Worm (Caenorhabditis elegans) whole organism, young adult: ENCODE data around the gene dyf-4.

Experiments used
- B0019.2 ChIP-seq: fragments of 200-800 bp; sonication (Bioruptor generic); conservative IDR thresholded peaks from 2 replicates; pipeline ENCODE4 v1.3.6; 2022; ENCODE audit warnings: missing genetic modification reagents, missing genetic modification characterization, missing compliant biosample characterization
- C17E4.6 ChIP-seq: fragments of 200-800 bp; sonication (Bioruptor generic); IDR thresholded peaks from 2 replicates; pipeline ENCODE4 v1.3.6; 2022; ENCODE audit warnings: missing genetic modification reagents, missing genetic modification characterization, missing compliant biosample characterization
- F10E7.11 ChIP-seq: sonication (generic microtip); optimal IDR thresholded peaks from 2 replicates; lab custom pipeline; 2017; ENCODE audit warnings: mild to moderate bottlenecking, missing genetic modification characterization, moderate library complexity, missing compliant biosample characterization
- F39B2.1 ChIP-seq: fragments of 200-800 bp; sonication (Bioruptor generic); IDR thresholded peaks from 2 replicates; pipeline ENCODE4 v1.3.6; 2022; ENCODE audit warnings: missing genetic modification reagents, missing genetic modification characterization, missing compliant biosample characterization
- F55B11.4 ChIP-seq: sonication (generic microtip); optimal IDR thresholded peaks from 2 replicates; lab custom pipeline; 2016; ENCODE audit warnings: missing compliant biosample characterization, missing genetic modification characterization, borderline replicate concordance; ENCODE audit not compliant: insufficient read depth
- K12H6.12 ChIP-seq: fragments of 200-800 bp; sonication (Bioruptor generic); optimal IDR thresholded peaks from 2 replicates; lab custom pipeline; 2018; ENCODE audit warnings: mild to moderate bottlenecking, missing genetic modification characterization, missing compliant biosample characterization
- T07F8.4 ChIP-seq: sonication (generic microtip); optimal IDR thresholded peaks from 2 replicates; lab custom pipeline; 2016; ENCODE audit warnings: mild to moderate bottlenecking, missing genetic modification characterization, moderate library complexity, missing compliant biosample characterization
- Y53G8AR.9 ChIP-seq: fragments of 200-800 bp; sonication (Bioruptor generic); conservative IDR thresholded peaks from 2 replicates; pipeline ENCODE4 v1.3.6; 2022; ENCODE audit warnings: missing genetic modification reagents, missing genetic modification characterization, missing compliant biosample characterization
- Y95B8A.8 ChIP-seq: fragments of 200-800 bp; sonication (Bioruptor generic); IDR thresholded peaks from 2 replicates; pipeline ENCODE4 v1.3.6; 2022; ENCODE audit warnings: missing genetic modification reagents, missing genetic modification characterization, missing compliant biosample characterization
- ama-1 ChIP-seq, 3 experiments: fragments of 150-350 bp in 1 of 3; sonication (generic microtip) in 2 of 3; optimal IDR thresholded peaks; 2 replicates each; lab custom pipeline; 2014 to 2018; ENCODE audit warnings: missing biosample characterization in 2 of 3, missing genetic modification characterization in 2 of 3, missing genetic modification reagents in 2 of 3
- aptf-2 ChIP-seq: fragments of 200-800 bp; sonication (Bioruptor generic); conservative IDR thresholded peaks from 2 replicates; pipeline ENCODE4 v1.3.6; 2022; ENCODE audit warnings: missing genetic modification reagents, missing genetic modification characterization, missing compliant biosample characterization
- aptf-3 ChIP-seq: fragments of 200-800 bp; sonication (Bioruptor generic); IDR thresholded peaks from 2 replicates; pipeline ENCODE4 v1.3.6; 2022; ENCODE audit warnings: missing genetic modification characterization, missing compliant biosample characterization
- atf-7 ChIP-seq: sonication (generic microtip); optimal IDR thresholded peaks from 2 replicates; lab custom pipeline; 2017; ENCODE audit warnings: mild to moderate bottlenecking, missing genetic modification characterization, missing compliant biosample characterization
- athp-1 ChIP-seq: sonication (generic microtip); optimal IDR thresholded peaks from 2 replicates; lab custom pipeline; 2017; ENCODE audit warnings: mild to moderate bottlenecking, missing genetic modification characterization, missing compliant biosample characterization
- attf-3 ChIP-seq: fragments of 200-800 bp; sonication (Bioruptor generic); conservative IDR thresholded peaks from 2 replicates; pipeline ENCODE4 v1.3.6; 2022; ENCODE audit warnings: missing genetic modification reagents, missing genetic modification characterization, missing compliant biosample characterization
- attf-5 ChIP-seq: fragments of 200-800 bp; sonication (Bioruptor generic); optimal IDR thresholded peaks from 2 replicates; lab custom pipeline; 2018; ENCODE audit warnings: mild to moderate bottlenecking, missing genetic modification characterization, missing compliant biosample characterization
- cebp-1 ChIP-seq, 2 experiments: fragments of 200-800 bp in 1 of 2; sonication (Bioruptor generic) in 1 of 2; sonication (generic microtip) in 1 of 2; IDR thresholded peaks in 1 of 2; optimal IDR thresholded peaks in 1 of 2; 2 replicates each; pipeline versions ENCODE4 v1.3.6 to Lab custom; 2017 to 2022; ENCODE audit warnings: missing compliant biosample characterization in 2 of 2, missing genetic modification characterization in 2 of 2, mild to moderate bottlenecking in 1 of 2, missing genetic modification reagents in 1 of 2, moderate library complexity in 1 of 2
- cebp-2 ChIP-seq: fragments of 200-800 bp; sonication (Bioruptor generic); IDR thresholded peaks from 2 replicates; pipeline ENCODE4 v1.3.6; 2022; ENCODE audit warnings: missing genetic modification characterization, missing compliant biosample characterization
- ceh-79 ChIP-seq: sonication (generic microtip); optimal IDR thresholded peaks from 2 replicates; lab custom pipeline; 2017; ENCODE audit warnings: mild to moderate bottlenecking, missing genetic modification characterization, missing compliant biosample characterization
- ceh-91 ChIP-seq: fragments of 200-800 bp; sonication (Bioruptor generic); IDR thresholded peaks from 2 replicates; pipeline ENCODE4 v1.3.6; 2022; ENCODE audit warnings: missing genetic modification reagents, missing genetic modification characterization, missing compliant biosample characterization
- dpff-1 ChIP-seq: sonication (generic microtip); optimal IDR thresholded peaks from 2 replicates; lab custom pipeline; 2017; ENCODE audit warnings: mild to moderate bottlenecking, missing genetic modification characterization, missing compliant biosample characterization
- efl-1 ChIP-seq: fragments of 150-350 bp; optimal IDR thresholded peaks from 2 replicates; lab custom pipeline; 2014; ENCODE audit warnings: missing biosample characterization, missing genetic modification reagents, missing genetic modification characterization
- egl-44 ChIP-seq: fragments of 200-800 bp; sonication (Bioruptor generic); IDR thresholded peaks from 2 replicates; pipeline ENCODE4 v1.3.6; 2022; ENCODE audit warnings: missing genetic modification reagents, missing genetic modification characterization, missing compliant biosample characterization
- ets-4 ChIP-seq: fragments of 200-800 bp; sonication (Bioruptor generic); optimal IDR thresholded peaks from 2 replicates; lab custom pipeline; 2018; ENCODE audit warnings: mild to moderate bottlenecking, missing genetic modification characterization, missing compliant biosample characterization
- gei-17 ChIP-seq: fragments of 200-800 bp; sonication (Bioruptor generic); optimal IDR thresholded peaks from 2 replicates; lab custom pipeline; 2018; ENCODE audit warnings: mild to moderate bottlenecking, missing genetic modification characterization, missing compliant biosample characterization
- hmg-1.2 ChIP-seq: fragments of 200-800 bp; sonication (Bioruptor generic); IDR thresholded peaks from 2 replicates; pipeline ENCODE4 v1.3.6; 2022; ENCODE audit warnings: missing genetic modification reagents, missing genetic modification characterization, missing compliant biosample characterization
- lin-54 ChIP-seq: fragments of 200-800 bp; sonication (Bioruptor generic); optimal IDR thresholded peaks from 2 replicates; lab custom pipeline; 2018; ENCODE audit warnings: mild to moderate bottlenecking, missing genetic modification characterization, missing compliant biosample characterization
- lsl-1 ChIP-seq: fragments of 200-800 bp; sonication (Bioruptor generic); optimal IDR thresholded peaks from 2 replicates; lab custom pipeline; 2018; ENCODE audit warnings: mild to moderate bottlenecking, missing genetic modification characterization, moderate library complexity, missing compliant biosample characterization
- madf-3 ChIP-seq: fragments of 200-800 bp; sonication (Bioruptor generic); IDR thresholded peaks from 2 replicates; pipeline ENCODE4 v1.3.6; 2022; ENCODE audit warnings: missing genetic modification reagents, missing genetic modification characterization, missing compliant biosample characterization
- madf-6 ChIP-seq: fragments of 200-800 bp; sonication (Bioruptor generic); IDR thresholded peaks from 2 replicates; pipeline ENCODE4 v1.3.6; 2022; ENCODE audit warnings: missing genetic modification reagents, missing genetic modification characterization, missing compliant biosample characterization
- mes-4 ChIP-seq: sonication (generic microtip); optimal IDR thresholded peaks from 2 replicates; lab custom pipeline; 2016; ENCODE audit warnings: missing genotype, missing genetic modification characterization, missing compliant biosample characterization
- mxl-1 ChIP-seq: sonication (generic microtip); optimal IDR thresholded peaks from 2 replicates; lab custom pipeline; 2016; ENCODE audit warnings: missing genetic modification characterization, missing compliant biosample characterization
- nhr-90 ChIP-seq: sonication (generic microtip); optimal IDR thresholded peaks from 2 replicates; lab custom pipeline; 2016; ENCODE audit warnings: missing genotype, mild to moderate bottlenecking, missing genetic modification characterization, missing compliant biosample characterization
- pbrm-1 ChIP-seq: fragments of 200-800 bp; sonication (Bioruptor generic); IDR thresholded peaks from 2 replicates; pipeline ENCODE4 v1.3.6; 2022; ENCODE audit warnings: missing genetic modification reagents, missing genetic modification characterization, missing compliant biosample characterization
- pha-4 ChIP-seq: fragments of 150-350 bp; sonication (generic microtip); optimal IDR thresholded peaks from 2 replicates; lab custom pipeline; 2014; ENCODE audit warnings: missing biosample characterization, missing genetic modification reagents, missing genetic modification characterization
- snpc-3.4 ChIP-seq: sonication (generic microtip); optimal IDR thresholded peaks from 2 replicates; lab custom pipeline; 2017; ENCODE audit warnings: missing genetic modification characterization, mild to moderate bottlenecking, missing compliant biosample characterization, antibody characterized with exemption, moderate library complexity, missing genotype, missing genetic modification reagents
- somi-1 ChIP-seq: fragments of 200-800 bp; sonication (Bioruptor generic); optimal IDR thresholded peaks from 2 replicates; lab custom pipeline; 2018; ENCODE audit warnings: mild to moderate bottlenecking, missing genetic modification characterization, missing compliant biosample characterization
- tlf-1 ChIP-seq: fragments of 200-800 bp; sonication (Bioruptor generic); optimal IDR thresholded peaks from 2 replicates; lab custom pipeline; 2018; ENCODE audit warnings: mild to moderate bottlenecking, missing genetic modification characterization, missing compliant biosample characterization
- unc-130 ChIP-seq: sonication (generic microtip); optimal IDR thresholded peaks from 2 replicates; lab custom pipeline; 2016; ENCODE audit warnings: missing genetic modification reagents, missing genetic modification characterization, missing compliant biosample characterization
- xnd-1 ChIP-seq: sonication (generic microtip); optimal IDR thresholded peaks from 2 replicates; lab custom pipeline; 2016; ENCODE audit warnings: missing genotype, missing genetic modification reagents, missing genetic modification characterization, missing compliant biosample characterization
- zfh-2 ChIP-seq: fragments of 200-800 bp; sonication (Bioruptor generic); conservative IDR thresholded peaks from 2 replicates; pipeline ENCODE4 v1.3.6; 2022; ENCODE audit warnings: missing genetic modification reagents, missing genetic modification characterization, missing compliant biosample characterization
- zim-3 ChIP-seq: sonication (generic microtip); optimal IDR thresholded peaks from 2 replicates; lab custom pipeline; 2017; ENCODE audit warnings: mild to moderate bottlenecking, missing genetic modification characterization, moderate library complexity, missing compliant biosample characterization
- ztf-3 ChIP-seq: fragments of 200-800 bp; sonication (Bioruptor generic); optimal IDR thresholded peaks from 2 replicates; lab custom pipeline; 2018; ENCODE audit warnings: mild to moderate bottlenecking, missing genetic modification characterization, missing compliant biosample characterization

The dyf-4 gene

DNA sequence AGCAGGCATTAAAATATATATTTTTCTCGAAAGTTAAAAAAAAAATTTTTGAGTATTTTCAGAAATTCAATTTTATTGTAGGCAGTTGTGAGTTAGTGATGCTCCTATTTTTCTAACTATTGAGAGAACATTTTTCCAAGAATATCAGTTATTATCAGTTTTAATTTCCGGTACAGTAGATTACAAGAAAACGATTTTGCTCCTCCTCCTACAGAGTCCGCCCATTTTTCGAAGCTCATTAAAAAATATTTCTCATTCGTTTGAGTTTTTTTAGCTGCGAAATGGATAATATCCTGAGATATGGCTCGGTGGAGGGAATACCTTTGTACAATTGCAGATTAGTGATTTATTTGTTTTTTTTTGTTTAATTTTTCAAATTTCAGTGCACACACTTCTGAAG lies 41.0 kb downstream of the dyf-4 start, which contains the start of gene srt-39:
Gene srt-39, plus strand, starts transcription at position 301 of the 400 bp plus-strand sequence.
- TF ChIP-seq cebp-1 (GFP tag; IDR thresholded peaks at IDR 0.05; lab: Robert Waterston, UW): no peak
- peak; percentile 6 for TF ChIP-seq cebp-1 (tag; optimal IDR thresholded peaks at IDR 0.05; lab: Kevin White, UChicago)
- no peak for TF ChIP-seq B0019.2 (GFP tag; lab: Robert Waterston, UW)
- TF ChIP-seq C17E4.6 (GFP tag; lab: Robert Waterston, UW): no peak
- TF ChIP-seq T07F8.4: no peak
- no peak for TF ChIP-seq athp-1

DNA sequence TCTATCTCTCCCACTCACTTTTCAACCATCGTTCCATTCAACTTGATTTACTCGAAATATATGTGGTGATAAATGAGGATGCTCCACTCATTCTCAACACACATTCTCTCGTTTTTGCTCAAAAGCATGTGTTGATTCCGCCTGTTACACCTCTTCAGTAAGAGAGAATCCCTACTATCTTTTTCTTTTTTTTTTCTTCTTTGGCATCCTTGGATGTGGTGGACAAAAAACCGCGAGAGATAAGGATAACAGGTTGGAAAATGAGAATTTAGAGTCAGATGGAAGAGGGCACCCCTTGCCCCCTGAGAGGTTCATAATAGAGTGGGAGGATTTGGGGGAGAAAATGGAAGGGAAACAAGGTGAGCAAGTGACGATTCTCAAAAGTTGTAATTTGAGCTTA lies 46.5 kb downstream of the dyf-4 start:
- 0 out of 2 replicates have a peak, but pooled peaks have one; percentile 10 for TF ChIP-seq hmg-1.2 (GFP tag; lab: Robert Waterston, UW)
- TF ChIP-seq ceh-79 (tag; lab: Kevin White, UChicago): no peak
- TF ChIP-seq lsl-1 (GFP tag; lab: Kevin White, UChicago): no peak
- TF ChIP-seq madf-3 (GFP tag; lab: Robert Waterston, UW): no peak
- TF ChIP-seq madf-6 (GFP tag; lab: Robert Waterston, UW): no peak
- TF ChIP-seq xnd-1: no peak
- TF ChIP-seq, all 124 proteins: peak for 1

DNA sequence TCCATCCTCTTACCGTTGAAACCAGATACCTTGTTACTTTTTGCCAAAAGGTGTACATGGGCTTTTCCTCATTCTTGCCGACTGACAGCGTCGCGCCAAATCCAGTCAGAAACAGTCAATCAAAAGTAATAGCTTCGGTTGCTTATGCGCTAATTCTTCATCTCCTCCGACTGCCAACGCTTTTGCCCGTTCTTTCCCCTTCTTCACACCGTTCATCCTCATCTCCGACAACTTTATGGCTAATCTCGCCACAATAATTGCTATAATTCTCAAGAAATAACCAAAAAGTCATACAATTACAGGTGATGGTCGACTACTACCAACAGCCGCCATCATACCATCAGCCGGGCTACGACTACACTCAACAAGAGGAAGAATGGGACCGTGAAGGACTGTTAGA lies 47.4 kb downstream of the dyf-4 start, which contains the start of gene atn-1:
Gene atn-1, plus strand, starts transcription at position 301 of the 400 bp plus-strand sequence.
- no peak for TF ChIP-seq cebp-1 (GFP tag; IDR thresholded peaks at IDR 0.05; lab: Robert Waterston, UW)
- TF ChIP-seq cebp-1 (tag; optimal IDR thresholded peaks at IDR 0.05; lab: Kevin White, UChicago): no peak
- TF ChIP-seq egl-44: no peak
- TF ChIP-seq Y53G8AR.9: no peak
- no peak for TF ChIP-seq aptf-2 (GFP tag; lab: Robert Waterston, UW)
- no peak for TF ChIP-seq pha-4 (tag; lab: Kevin White, UChicago)
- no peak for TF ChIP-seq unc-130 (GFP tag; lab: Kevin White, UChicago)
- no peak for TF ChIP-seq atf-7 (tag; lab: Kevin White, UChicago)
- no peak for TF ChIP-seq cebp-2 (GFP tag; lab: Robert Waterston, UW)
- TF ChIP-seq lin-54 (GFP tag; lab: Kevin White, UChicago): no peak
- TF ChIP-seq ztf-3 (GFP tag; lab: Kevin White, UChicago): no peak

DNA sequence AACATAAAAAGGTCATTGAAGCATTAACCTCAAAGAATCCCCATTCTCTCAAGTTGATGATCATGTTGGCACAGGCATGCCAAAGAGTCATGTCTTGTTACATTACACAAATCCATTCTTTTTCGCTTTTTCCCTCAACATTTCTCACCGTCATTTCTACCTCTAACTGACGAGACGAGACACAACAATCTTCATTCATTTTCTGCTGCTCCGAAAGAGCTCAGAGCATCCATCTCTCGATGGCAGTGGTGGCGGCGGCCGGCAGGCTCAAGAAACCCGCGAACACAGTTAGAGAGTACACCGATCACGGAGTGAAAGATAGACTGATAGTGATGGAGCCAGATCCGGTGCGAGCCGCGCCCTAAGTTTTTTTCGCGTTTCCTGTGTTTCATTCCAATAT lies 48.4 kb downstream of the dyf-4 start:
- TF ChIP-seq pbrm-1 (GFP tag; lab: Robert Waterston, UW): peak; percentile 38; the same call in 1 of the 2 replicates
- peak; percentile 9 for TF ChIP-seq K12H6.12
- no peak for TF ChIP-seq attf-5 (GFP tag; lab: Kevin White, UChicago)
- no peak for TF ChIP-seq Y95B8A.8 (GFP tag; lab: Robert Waterston, UW)
- TF ChIP-seq lsl-1 (GFP tag; lab: Kevin White, UChicago): no peak
- TF ChIP-seq mxl-1: no peak
- TF ChIP-seq snpc-3.4 (tag; lab: Kevin White, UChicago): no peak
- TF ChIP-seq zim-3 (tag; lab: Kevin White, UChicago): peak; percentile 34
- TF ChIP-seq F10E7.11: no peak
- no peak for TF ChIP-seq tlf-1 (GFP tag; lab: Kevin White, UChicago)
- TF ChIP-seq ceh-91 (GFP tag; lab: Robert Waterston, UW): no peak
- no peak for TF ChIP-seq gei-17 (GFP tag; lab: Kevin White, UChicago)
- TF ChIP-seq ama-1 (optimal IDR thresholded peaks at IDR 0.05; lab: Kevin White, UChicago): no peak
- TF ChIP-seq ama-1 (GFP tag; optimal IDR thresholded peaks at IDR 0.05; lab: Kevin White, UChicago): no peak
- no peak for TF ChIP-seq athp-1
- TF ChIP-seq aptf-3: no peak
- no peak for TF ChIP-seq ets-4
- peak; percentile 92 for TF ChIP-seq zfh-2 (GFP tag; lab: Robert Waterston, UW)
- no peak for TF ChIP-seq F39B2.1 (GFP tag; lab: Robert Waterston, UW)
- TF ChIP-seq F55B11.4 (tag; lab: Kevin White, UChicago): no peak
- TF ChIP-seq unc-130 (GFP tag; lab: Kevin White, UChicago): no peak
- no peak for TF ChIP-seq egl-44
- peak; percentile 5 for TF ChIP-seq nhr-90 (tag; lab: Kevin White, UChicago)
- no peak for TF ChIP-seq attf-3
- no peak for TF ChIP-seq efl-1
- no peak for TF ChIP-seq dpff-1 (tag; lab: Kevin White, UChicago)
- no peak for TF ChIP-seq mes-4 (tag; lab: Kevin White, UChicago)
- TF ChIP-seq T07F8.4: no peak
- TF ChIP-seq somi-1: no peak
